Fruit fly (Drosophila melanogaster): ENCODE measurements around the gene Nuak.

The Nuak gene

DNA sequence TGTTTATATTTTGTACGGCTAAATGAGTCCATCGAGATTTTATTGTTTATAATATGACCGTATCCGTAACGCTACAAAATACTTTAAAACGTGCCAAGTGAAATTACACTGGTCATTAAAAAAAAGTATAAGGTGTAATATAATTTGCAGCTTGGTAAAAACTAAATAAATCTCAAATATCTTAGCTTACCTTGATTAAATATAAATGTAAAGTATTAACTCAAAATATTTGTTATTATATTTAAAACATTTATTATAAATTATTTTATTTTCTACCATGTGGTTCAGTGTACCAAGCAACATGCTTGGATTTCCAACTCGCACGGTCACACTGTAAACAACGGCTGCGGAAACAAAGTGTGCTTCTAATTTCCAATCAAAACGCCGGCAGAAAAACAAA lies 2.3 kb upstream of the Nuak start, which contains the start of the genes Sirt6 and pont (continued):
- TF ChIP-seq insv (GFP tag; optimal IDR thresholded peaks at IDR 0.05): peak in 1 of 2 experiments; percentile 58
- peak; percentile 83 for TF ChIP-seq BtbVII (GFP tag; optimal IDR thresholded peaks at IDR 0.05)
- peak; percentile 13 for TF ChIP-seq Dp (GFP tag; optimal IDR thresholded peaks at IDR 0.05)
- TF ChIP-seq Ssrp (tag; optimal IDR thresholded peaks at IDR 0.05): peak; percentile 97
- TF ChIP-seq zfh1 (GFP tag; IDR thresholded peaks at IDR 0.05): no peak
- TF ChIP-seq CG10147 (GFP tag; optimal IDR thresholded peaks at IDR 0.05): peak; percentile 94
- TF ChIP-seq CG18262 (tag; optimal IDR thresholded peaks at IDR 0.05): peak; percentile 98
- TF ChIP-seq caup (GFP tag; optimal IDR thresholded peaks at IDR 0.05; ENCODE audit: severe bottlenecking): peak; percentile 91
- TF ChIP-seq hth (optimal IDR thresholded peaks at IDR 0.05): no peak
- peak; percentile 91 for TF ChIP-seq CG12155 (GFP tag; optimal IDR thresholded peaks at IDR 0.05)
- TF ChIP-seq dm (GFP tag; optimal IDR thresholded peaks at IDR 0.05): peak; percentile 49
- peak; percentile 97 for TF ChIP-seq Sox102F (GFP tag; optimal IDR thresholded peaks at IDR 0.05)
- peak; percentile 86 for TF ChIP-seq run (tag; optimal IDR thresholded peaks at IDR 0.05)
- TF ChIP-seq pzg (GFP tag; optimal IDR thresholded peaks at IDR 0.05): peak; percentile 38
- peak; percentile 96 for TF ChIP-seq gcm (GFP tag; optimal IDR thresholded peaks at IDR 0.05)
- peak; percentile 93 for TF ChIP-seq D19A (tag; optimal IDR thresholded peaks at IDR 0.05)
- peak; percentile 97 for TF ChIP-seq Hr3 (GFP tag; optimal IDR thresholded peaks at IDR 0.05)
- peak; percentile 96 for TF ChIP-seq Dek (tag; optimal IDR thresholded peaks at IDR 0.05)
- peak; percentile 82 for TF ChIP-seq Gug (GFP tag; IDR thresholded peaks at IDR 0.05)
- TF ChIP-seq CG15269 (tag; optimal IDR thresholded peaks at IDR 0.05): peak; percentile 96
- peak in 1 of 2 experiments; percentile 62 for TF ChIP-seq crp (GFP tag; optimal IDR thresholded peaks at IDR 0.05)
- TF ChIP-seq Bteb2 (GFP tag; optimal IDR thresholded peaks at IDR 0.05): peak; percentile 42
- TF ChIP-seq CG2120 (GFP tag; optimal IDR thresholded peaks at IDR 0.05): peak; percentile 86
- TF ChIP-seq CG8089 (GFP tag; optimal IDR thresholded peaks at IDR 0.05): peak; percentile 30
- peak; percentile 88 for TF ChIP-seq org-1 (GFP tag; optimal IDR thresholded peaks at IDR 0.05)
- no peak for TF ChIP-seq CG11560 (tag; IDR thresholded peaks at IDR 0.05)
- no peak for TF ChIP-seq Sin3A (optimal IDR thresholded peaks at IDR 0.05)
- peak; percentile 25 for TF ChIP-seq MESR4 (GFP tag; optimal IDR thresholded peaks at IDR 0.05)
- TF ChIP-seq pum (GFP tag; optimal IDR thresholded peaks at IDR 0.05): peak; percentile 56
- peak; percentile 99 for TF ChIP-seq gem (tag; optimal IDR thresholded peaks at IDR 0.05)
- TF ChIP-seq sim (GFP tag; IDR thresholded peaks at IDR 0.05): no peak
- TF ChIP-seq Mrtf (GFP tag; IDR thresholded peaks at IDR 0.05): no peak
- TF ChIP-seq tx (GFP tag; optimal IDR thresholded peaks at IDR 0.05): peak; percentile 22
- TF ChIP-seq sens-2 (GFP tag; IDR thresholded peaks at IDR 0.05): no peak
- no peak for TF ChIP-seq CG31441 (GFP tag; IDR thresholded peaks at IDR 0.05)
- peak; percentile 88 for TF ChIP-seq CG8290 (GFP tag; optimal IDR thresholded peaks at IDR 0.05)
- TF ChIP-seq CG8290 (tag; optimal IDR thresholded peaks at IDR 0.05): peak in 1 of 2 experiments; percentile 56
- no peak for TF ChIP-seq CG6791 (GFP tag; IDR thresholded peaks at IDR 0.05; ENCODE audit: partially characterized antibody)
- TF ChIP-seq Six4 (GFP tag; optimal IDR thresholded peaks at IDR 0.05): peak; percentile 92
- no peak for TF ChIP-seq Poxn (GFP tag; IDR thresholded peaks at IDR 0.05)
- peak; percentile 84 for TF ChIP-seq Nf-YC (tag; optimal IDR thresholded peaks at IDR 0.05)
- TF ChIP-seq CG1832 (GFP tag; optimal IDR thresholded peaks at IDR 0.05): no peak
- TF ChIP-seq CG16813 (GFP tag; IDR thresholded peaks at IDR 0.05; ENCODE audit: partially characterized antibody): no peak
- TF ChIP-seq HmgZ (tag; optimal IDR thresholded peaks at IDR 0.05): peak; percentile 92
- no peak for TF ChIP-seq seq (GFP tag; IDR thresholded peaks at IDR 0.05)
- TF ChIP-seq Xbp1 (GFP tag; optimal IDR thresholded peaks at IDR 0.05): peak; percentile 95
- peak; percentile 70 for TF ChIP-seq CG12769 (tag; optimal IDR thresholded peaks at IDR 0.05)
- TF ChIP-seq otp (GFP tag; IDR thresholded peaks at IDR 0.05): no peak
- no peak for TF ChIP-seq NFAT (GFP tag; IDR thresholded peaks at IDR 0.05)
- TF ChIP-seq scrt (GFP tag; optimal IDR thresholded peaks at IDR 0.05): peak; percentile 88
- peak; percentile 89 for TF ChIP-seq stwl (tag; optimal IDR thresholded peaks at IDR 0.05)
- TF ChIP-seq zen2 (GFP tag; IDR thresholded peaks at IDR 0.05; ENCODE audit: partially characterized antibody): no peak

All from whole organism, embryonic.